Fruit fly (Drosophila melanogaster) whole organism, embryonic: ENCODE results near the gene Gr33a.

Experiments used
- Adf1 ChIP-seq: fragments of 200-800 bp; sonication (Bioruptor generic); IDR thresholded peaks from 2 replicates; pipeline ENCODE4 v1.3.6; 2022; ENCODE audit warnings: missing biosample characterization, missing genetic modification characterization
- Aef1 ChIP-seq: fragments of 200-800 bp; sonication (Bioruptor generic); IDR thresholded peaks from 3 replicates; pipeline ENCODE4 v1.3.6; 2022; ENCODE audit warnings: missing biosample characterization, missing genetic modification characterization
- CG10321 ChIP-seq: fragments of 200-800 bp; sonication (Bioruptor generic); IDR thresholded peaks from 2 replicates; pipeline ENCODE4 v1.3.6; 2022; ENCODE audit warnings: missing biosample characterization, missing genetic modification characterization
- CG10654 ChIP-seq: fragments of 200-800 bp; sonication (Bioruptor generic); optimal IDR thresholded peaks from 2 replicates; lab custom pipeline; 2016; ENCODE audit warnings: missing biosample characterization, missing genetic modification characterization
- CG11696 ChIP-seq: fragments of 200-800 bp; sonication (Bioruptor generic); IDR thresholded peaks from 2 replicates; pipeline ENCODE4 v1.3.6; 2022; ENCODE audit warnings: missing biosample characterization, missing genetic modification characterization
- CG12104 ChIP-seq: fragments of 200-800 bp; sonication (Bioruptor generic); optimal IDR thresholded peaks from 3 replicates; lab custom pipeline; 2016; ENCODE audit warnings: missing biosample characterization, missing genetic modification characterization
- CG12942 ChIP-seq: fragments of 200-800 bp; sonication (Bioruptor generic); optimal IDR thresholded peaks from 3 replicates; lab custom pipeline; 2016; ENCODE audit warnings: missing biosample characterization, missing genetic modification characterization
- CG14965 ChIP-seq: fragments of 200-800 bp; sonication (Bioruptor generic); optimal IDR thresholded peaks from 2 replicates; lab custom pipeline; 2016; ENCODE audit warnings: missing biosample characterization, missing genetic modification characterization, borderline replicate concordance
- CG15011 ChIP-seq: fragments of 200-800 bp; sonication (Bioruptor generic); optimal IDR thresholded peaks from 3 replicates; lab custom pipeline; 2018; ENCODE audit warnings: missing biosample characterization, mild to moderate bottlenecking, missing genetic modification characterization
- CG15269 ChIP-seq: fragments of 200-800 bp; sonication (Bioruptor generic); optimal IDR thresholded peaks from 2 replicates; lab custom pipeline; 2018; ENCODE audit warnings: missing biosample characterization, mild to moderate bottlenecking, missing genetic modification characterization, moderate library complexity
- CG15514 ChIP-seq: fragments of 200-800 bp; sonication (Bioruptor generic); optimal IDR thresholded peaks from 3 replicates; lab custom pipeline; 2017; ENCODE audit warnings: missing biosample characterization, missing genetic modification characterization, mild to moderate bottlenecking, moderate library complexity, missing genetic modification reagents
- CG1603 ChIP-seq: fragments of 200-800 bp; sonication (Bioruptor generic); optimal IDR thresholded peaks from 2 replicates; lab custom pipeline; 2019; ENCODE audit warnings: missing biosample characterization, mild to moderate bottlenecking, missing genetic modification characterization, moderate library complexity
- CG18599 ChIP-seq: fragments of 200-800 bp; sonication (Bioruptor generic); optimal IDR thresholded peaks from 3 replicates; lab custom pipeline; 2017; ENCODE audit warnings: missing biosample characterization, missing genetic modification characterization, mild to moderate bottlenecking, moderate library complexity, missing genetic modification reagents
- CG2875 ChIP-seq: fragments of 200-800 bp; sonication (Bioruptor generic); optimal IDR thresholded peaks from 2 replicates; lab custom pipeline; 2017; ENCODE audit warnings: missing biosample characterization, mild to moderate bottlenecking, missing genetic modification characterization, missing genetic modification reagents
- CG5245 ChIP-seq: fragments of 200-800 bp; sonication (Bioruptor generic); optimal IDR thresholded peaks from 3 replicates; lab custom pipeline; 2016; ENCODE audit warnings: missing biosample characterization, missing genetic modification characterization
- CG6272 ChIP-seq: fragments of 200-800 bp; sonication (Bioruptor generic); IDR thresholded peaks from 2 replicates; pipeline ENCODE4 v1.3.6; 2022; ENCODE audit warnings: missing biosample characterization, missing genetic modification characterization
- CG7556 ChIP-seq: fragments of 200-800 bp; sonication (Bioruptor generic); optimal IDR thresholded peaks from 2 replicates; lab custom pipeline; 2017; ENCODE audit warnings: missing biosample characterization, mild to moderate bottlenecking, missing genetic modification characterization
- CG8388 ChIP-seq: fragments of 200-800 bp; sonication (Bioruptor generic); optimal IDR thresholded peaks from 2 replicates; lab custom pipeline; 2019; ENCODE audit warnings: missing biosample characterization, mild to moderate bottlenecking, missing genetic modification characterization, moderate library complexity
- Chrac-16 ChIP-seq: fragments of 200-800 bp; sonication (Bioruptor generic); optimal IDR thresholded peaks from 3 replicates; lab custom pipeline; 2016; ENCODE audit warnings: missing biosample characterization, missing genetic modification characterization
- Dll ChIP-seq: fragments of 200-800 bp; sonication (Bioruptor generic); IDR thresholded peaks from 4 replicates; pipeline ENCODE4 v1.3.6; 2022; ENCODE audit warnings: missing biosample characterization, missing genetic modification characterization; ENCODE audit not compliant: partially characterized antibody
- Drgx ChIP-seq: fragments of 200-800 bp; sonication (Bioruptor generic); IDR thresholded peaks from 2 replicates; pipeline ENCODE4 v1.3.6; 2022; ENCODE audit warnings: missing biosample characterization, missing genetic modification characterization
- MTF-1 ChIP-seq: fragments of 200-800 bp; sonication (Bioruptor generic); optimal IDR thresholded peaks from 2 replicates; lab custom pipeline; 2018; ENCODE audit warnings: missing biosample characterization, mild to moderate bottlenecking, missing genetic modification characterization, borderline replicate concordance
- Rx ChIP-seq: fragments of 200-800 bp; sonication (Bioruptor generic); IDR thresholded peaks from 2 replicates; pipeline ENCODE4 v1.3.6; 2022; ENCODE audit warnings: missing biosample characterization, missing genetic modification characterization
- ac ChIP-seq: fragments of 200-800 bp; sonication (Bioruptor generic); optimal IDR thresholded peaks from 3 replicates; lab custom pipeline; 2017; ENCODE audit warnings: missing biosample characterization, mild to moderate bottlenecking, missing genetic modification characterization
- amos ChIP-seq: fragments of 200-800 bp; sonication (Bioruptor generic); IDR thresholded peaks from 2 replicates; pipeline ENCODE4 v1.3.6; 2022; ENCODE audit warnings: missing biosample characterization, missing genetic modification characterization; ENCODE audit not compliant: partially characterized antibody
- cg ChIP-seq: fragments of 200-800 bp; sonication (Bioruptor generic); optimal IDR thresholded peaks from 3 replicates; lab custom pipeline; 2019; ENCODE audit warnings: missing biosample characterization, mild to moderate bottlenecking, missing genetic modification characterization, moderate library complexity
- corto ChIP-seq: fragments of 200-800 bp; sonication (Bioruptor generic); optimal IDR thresholded peaks from 2 replicates; lab custom pipeline; 2016; ENCODE audit warnings: missing biosample characterization, mild to moderate bottlenecking, missing genetic modification characterization, moderate library complexity
- dmrt99B ChIP-seq: fragments of 200-800 bp; sonication (Bioruptor generic); optimal IDR thresholded peaks from 2 replicates; lab custom pipeline; 2018; ENCODE audit warnings: missing biosample characterization, mild to moderate bottlenecking, missing genetic modification characterization, moderate library complexity
- ems ChIP-seq: fragments of 200-800 bp; sonication (Bioruptor generic); optimal IDR thresholded peaks from 3 replicates; lab custom pipeline; 2016; ENCODE audit warnings: missing biosample characterization, missing genetic modification characterization
- eve ChIP-seq, 2 experiments: fragments of >200 bp; optimal IDR thresholded peaks; 2 replicates each; lab custom pipeline; 2017; ENCODE audit warnings: missing biosample characterization in 2 of 2, missing genetic modification characterization in 2 of 2
- gcm2 ChIP-seq: fragments of 200-800 bp; sonication (Bioruptor generic); optimal IDR thresholded peaks from 2 replicates; lab custom pipeline; 2016; ENCODE audit warnings: missing biosample characterization, missing genetic modification characterization
- grau ChIP-seq: fragments of 200-800 bp; optimal IDR thresholded peaks from 3 replicates; lab custom pipeline; 2019; ENCODE audit warnings: missing biosample characterization, mild to moderate bottlenecking, missing genetic modification characterization, moderate library complexity
- gt ChIP-seq: fragments of 200-800 bp; sonication (Bioruptor generic); IDR thresholded peaks from 2 replicates; pipeline ENCODE4 v1.3.6; 2022; ENCODE audit warnings: missing biosample characterization, missing genetic modification characterization
- ham ChIP-seq: fragments of 200-800 bp; sonication (Bioruptor generic); IDR thresholded peaks from 2 replicates; pipeline ENCODE4 v1.3.6; 2022; ENCODE audit warnings: missing biosample characterization, missing genetic modification characterization
- ind ChIP-seq: fragments of 200-800 bp; sonication (Bioruptor generic); optimal IDR thresholded peaks from 3 replicates; lab custom pipeline; 2016; ENCODE audit warnings: missing biosample characterization, missing genetic modification characterization
- inv ChIP-seq: fragments of 200-800 bp; sonication (Bioruptor generic); IDR thresholded peaks from 2 replicates; pipeline ENCODE4 v1.3.6; 2022; ENCODE audit warnings: missing biosample characterization, missing genetic modification characterization; ENCODE audit not compliant: partially characterized antibody
- jigr1 ChIP-seq: fragments of 200-800 bp; sonication (Bioruptor generic); IDR thresholded peaks from 3 replicates; pipeline ENCODE4 v1.3.6; 2022; ENCODE audit warnings: missing biosample characterization, missing genetic modification characterization
- lab ChIP-seq: fragments of 200-800 bp; sonication (Bioruptor generic); optimal IDR thresholded peaks from 3 replicates; lab custom pipeline; 2017; ENCODE audit warnings: missing biosample characterization, missing genetic modification characterization, mild to moderate bottlenecking, moderate library complexity, missing genetic modification reagents
- nau ChIP-seq: fragments of 200-800 bp; sonication (Bioruptor generic); optimal IDR thresholded peaks from 3 replicates; lab custom pipeline; 2017; ENCODE audit warnings: missing biosample characterization, mild to moderate bottlenecking, missing genetic modification characterization, missing genetic modification reagents
- nmo ChIP-seq: fragments of 200-800 bp; sonication (Bioruptor generic); optimal IDR thresholded peaks from 2 replicates; lab custom pipeline; 2018; ENCODE audit warnings: missing biosample characterization, mild to moderate bottlenecking, missing genetic modification characterization, moderate library complexity
- ranshi ChIP-seq: fragments of 200-800 bp; sonication (Bioruptor generic); IDR thresholded peaks from 2 replicates; pipeline ENCODE4 v1.3.6; 2022; ENCODE audit warnings: missing biosample characterization, missing genetic modification characterization
- ro ChIP-seq: fragments of 200-800 bp; sonication (Bioruptor generic); IDR thresholded peaks from 2 replicates; pipeline ENCODE4 v1.3.6; 2022; ENCODE audit warnings: missing biosample characterization, missing genetic modification characterization
- stc ChIP-seq: fragments of 200-800 bp; sonication (Bioruptor generic); IDR thresholded peaks from 2 replicates; pipeline ENCODE4 v1.3.6; 2022; ENCODE audit warnings: missing biosample characterization, missing genetic modification characterization
- stwl ChIP-seq: fragments of 200-800 bp; sonication (Bioruptor generic); optimal IDR thresholded peaks from 3 replicates; lab custom pipeline; 2018; ENCODE audit warnings: missing biosample characterization, mild to moderate bottlenecking, missing genetic modification characterization, moderate library complexity
- tap ChIP-seq: fragments of 200-800 bp; optimal IDR thresholded peaks from 3 replicates; lab custom pipeline; 2019; ENCODE audit warnings: missing biosample characterization, mild to moderate bottlenecking, missing genetic modification characterization, moderate library complexity
- tin ChIP-seq: fragments of 200-800 bp; sonication (Bioruptor generic); optimal IDR thresholded peaks from 3 replicates; lab custom pipeline; 2016; ENCODE audit warnings: missing biosample characterization, missing genetic modification characterization
- tio ChIP-seq: fragments of 200-800 bp; sonication (Bioruptor generic); optimal IDR thresholded peaks from 2 replicates; lab custom pipeline; 2017; ENCODE audit warnings: missing biosample characterization, missing genetic modification characterization, inconsistent platforms
- tll ChIP-seq, 2 experiments: fragments of 200-800 bp in 1 of 2; fragments of >200 bp in 1 of 2; sonication (Bioruptor generic) in 1 of 2; optimal IDR thresholded peaks; 2 replicates each; lab custom pipeline; 2017 to 2019; ENCODE audit warnings: missing biosample characterization in 2 of 2, missing genetic modification characterization in 2 of 2, mild to moderate bottlenecking in 1 of 2, moderate library complexity in 1 of 2
- vfl ChIP-seq: fragments of 200-800 bp; sonication (Bioruptor generic); optimal IDR thresholded peaks from 2 replicates; lab custom pipeline; 2016; ENCODE audit warnings: missing biosample characterization, missing genetic modification characterization

Gene Gr33a

DNA sequence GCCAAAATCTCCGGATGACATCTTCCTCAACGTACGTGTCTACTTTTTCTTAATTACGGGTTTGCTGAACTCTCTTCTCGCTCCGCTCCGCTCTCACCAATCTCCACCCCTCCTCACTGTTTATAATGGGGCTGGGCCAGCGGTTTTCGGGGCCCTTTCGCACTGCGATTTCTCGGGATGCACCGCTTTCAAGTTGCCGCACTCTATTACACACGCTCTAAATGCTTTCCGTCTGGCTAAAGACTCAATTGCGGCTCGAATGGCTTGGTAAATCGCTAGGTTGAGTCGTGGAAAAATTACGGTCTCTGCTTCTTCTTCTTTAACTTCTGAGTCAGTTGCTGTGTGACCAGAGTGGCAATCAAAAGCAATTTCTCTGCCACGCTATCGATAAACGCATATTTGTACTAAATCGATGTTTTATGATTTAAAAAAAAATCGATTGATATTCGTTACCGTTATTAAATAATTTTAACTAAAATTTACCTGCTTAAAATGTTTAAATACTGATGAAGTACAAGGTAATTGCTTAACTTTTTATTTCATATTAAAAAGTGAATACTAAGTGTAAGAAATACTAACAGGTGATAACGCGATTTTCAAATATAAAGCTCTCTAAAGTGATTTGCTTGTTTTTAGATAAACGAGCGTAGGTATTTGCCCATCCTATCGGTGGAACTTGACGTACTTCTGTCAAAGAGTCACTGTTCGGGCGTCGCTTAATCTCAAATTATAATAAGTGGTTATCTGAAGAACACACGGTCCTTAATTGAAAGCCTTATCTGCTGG is 28.8 kb upstream of the Gr33a start, which contains the start of the genes Rab6 and Phae1 (continued):
- no peak for TF ChIP-seq tio (GFP tag; lab: Kevin White, UChicago)
- no peak for TF ChIP-seq Chrac-16 (GFP tag; lab: Kevin White, UChicago)
- no peak for TF ChIP-seq ems (GFP tag; lab: Kevin White, UChicago)
- no peak for TF ChIP-seq CG12104 (GFP tag; lab: Kevin White, UChicago)
- no peak for TF ChIP-seq gcm2 (GFP tag; lab: Kevin White, UChicago)
- TF ChIP-seq dmrt99B, result no peak
- TF ChIP-seq nau (GFP tag; lab: Kevin White, UChicago), result no peak
- no peak for TF ChIP-seq CG1603 (tag; lab: Kevin White, UChicago)
- TF ChIP-seq grau (tag; lab: Kevin White, UChicago), result no peak
- no peak for TF ChIP-seq ro (GFP tag; lab: Robert Waterston, UW)
- TF ChIP-seq ind (GFP tag; lab: Kevin White, UChicago), result no peak
- TF ChIP-seq CG5245, result no peak
- no peak for TF ChIP-seq Drgx (GFP tag; lab: Robert Waterston, UW)
- TF ChIP-seq ham (GFP tag; lab: Robert Waterston, UW), result no peak
- no peak; the same call in 1 of the 2 replicates for TF ChIP-seq stc (GFP tag; lab: Robert Waterston, UW)
- peak; percentile 83 for TF ChIP-seq Dll (GFP tag; lab: Robert Waterston, UW)
- no peak for TF ChIP-seq eve (GFP tag; optimal IDR thresholded peaks at IDR 0.05; lab: Kevin White, UChicago)
- TF ChIP-seq vfl (GFP tag; lab: Kevin White, UChicago), result no peak
- TF ChIP-seq CG2875 (GFP tag; lab: Kevin White, UChicago), result no peak
- peak; percentile 35 for TF ChIP-seq CG15514
- no peak for TF ChIP-seq gt
- no peak for TF ChIP-seq corto (GFP tag; lab: Kevin White, UChicago)
- no peak for TF ChIP-seq lab (GFP tag; lab: Kevin White, UChicago)
- TF ChIP-seq Aef1, result no peak
- TF ChIP-seq stwl (tag; lab: Kevin White, UChicago), result peak; percentile 98
- TF ChIP-seq CG12942, result no peak
- no peak for TF ChIP-seq tin (GFP tag; lab: Kevin White, UChicago)
- TF ChIP-seq tap (tag; lab: Kevin White, UChicago), result no peak
- TF ChIP-seq ranshi (GFP tag; lab: Robert Waterston, UW), result no peak
- TF ChIP-seq MTF-1 (GFP tag; lab: Kevin White, UChicago), result no peak
- TF ChIP-seq cg, result no peak
- no peak for TF ChIP-seq CG11696 (GFP tag; lab: Robert Waterston, UW)
- TF ChIP-seq CG7556 (GFP tag; lab: Kevin White, UChicago), result no peak
- TF ChIP-seq CG8388 (GFP tag; lab: Kevin White, UChicago), result no peak
- no peak for TF ChIP-seq Adf1
- no peak for TF ChIP-seq CG15269 (tag; lab: Kevin White, UChicago)
- peak; percentile 70 for TF ChIP-seq amos (GFP tag; lab: Robert Waterston, UW)
- no peak for TF ChIP-seq CG15011 (GFP tag; lab: Kevin White, UChicago)
- no peak for TF ChIP-seq ac (GFP tag; lab: Kevin White, UChicago)
- TF ChIP-seq CG18599 (GFP tag; lab: Kevin White, UChicago), result no peak
- peak; percentile 72; the same call in 1 of the 2 replicates for TF ChIP-seq inv (GFP tag; lab: Robert Waterston, UW)
- no peak for TF ChIP-seq Rx (GFP tag; lab: Robert Waterston, UW)
- TF ChIP-seq CG6272, result no peak
- no peak for TF ChIP-seq jigr1 (GFP tag; lab: Robert Waterston, UW)
- peak in 1 of 2 experiments; percentile 40 for TF ChIP-seq tll (GFP tag; optimal IDR thresholded peaks at IDR 0.05; lab: Kevin White, UChicago)
- TF ChIP-seq nmo (GFP tag; lab: Kevin White, UChicago), result peak; percentile 44
- TF ChIP-seq CG10654 (GFP tag; lab: Kevin White, UChicago), result no peak
- TF ChIP-seq CG10321 (GFP tag; lab: Robert Waterston, UW), result no peak
- no peak for TF ChIP-seq CG14965
